Worm (Caenorhabditis elegans): ENCODE data around the gene F22B5.6.

F22B5.6 gene

DNA sequence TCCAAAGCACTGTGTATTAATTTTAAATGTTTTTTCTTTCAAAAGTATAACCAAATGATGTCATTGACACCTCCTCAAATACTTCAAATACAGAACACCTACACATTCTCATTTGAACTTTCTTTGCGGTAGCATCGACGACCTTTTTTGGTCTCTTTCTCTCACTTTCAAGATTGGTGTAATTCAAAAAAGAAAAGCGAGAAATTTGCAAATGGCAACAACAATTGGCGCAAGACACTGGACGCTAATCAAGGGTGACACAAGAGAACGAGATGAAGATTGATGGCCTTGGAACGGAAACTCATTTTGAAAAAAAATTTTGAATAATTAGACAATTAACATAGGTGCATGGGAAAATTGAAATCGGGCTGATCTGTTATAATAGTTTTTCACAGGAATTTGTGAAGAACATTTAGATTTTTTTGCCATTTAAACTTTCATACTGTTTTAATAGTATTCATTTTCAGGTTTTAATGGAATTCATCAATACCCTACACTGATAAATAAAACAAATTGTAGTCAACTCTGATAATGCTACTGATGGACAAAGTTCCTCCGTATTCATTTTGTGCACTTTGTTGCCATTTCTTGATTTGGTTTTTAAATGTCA, 38.8 kb downstream of the F22B5.6 start, which contains the start of gene fdgt-2:
Gene fdgt-2, plus strand, starts transcription at position 560 of the 610 bp plus-strand sequence.
- TF ChIP-seq aly-1 (tag; optimal IDR thresholded peaks at IDR 0.05) (no peak), B0310.2 (tag; optimal IDR thresholded peaks at IDR 0.05) (no peak), ceh-36 (tag; optimal IDR thresholded peaks at IDR 0.05) (no peak), hmg-4 (GFP tag; optimal IDR thresholded peaks at IDR 0.05) (no peak), ceh-13 (GFP tag; optimal IDR thresholded peaks at IDR 0.05) (no peak), F13C5.2 (tag; optimal IDR thresholded peaks at IDR 0.05) (no peak), sea-1 (GFP tag; conservative IDR thresholded peaks at IDR 0.05) (no peak), hnd-1 (tag; optimal IDR thresholded peaks at IDR 0.05) (no peak), tbx-11 (GFP tag; IDR thresholded peaks at IDR 0.05) (no peak), flt-1 (GFP tag; IDR thresholded peaks at IDR 0.05) (no peak), ets-7 (tag; optimal IDR thresholded peaks at IDR 0.05) (no peak), tra-4 (tag; optimal IDR thresholded peaks at IDR 0.05) (no peak), hmbx-1 (tag; optimal IDR thresholded peaks at IDR 0.05) (no peak), ama-1 (optimal IDR thresholded peaks at IDR 0.05) (no peak), scrt-1 (GFP tag; IDR thresholded peaks at IDR 0.05) (no peak), pes-1 (GFP tag; IDR thresholded peaks at IDR 0.05) (no peak), tbx-37 (GFP tag; conservative IDR thresholded peaks at IDR 0.05) (no peak)

DNA sequence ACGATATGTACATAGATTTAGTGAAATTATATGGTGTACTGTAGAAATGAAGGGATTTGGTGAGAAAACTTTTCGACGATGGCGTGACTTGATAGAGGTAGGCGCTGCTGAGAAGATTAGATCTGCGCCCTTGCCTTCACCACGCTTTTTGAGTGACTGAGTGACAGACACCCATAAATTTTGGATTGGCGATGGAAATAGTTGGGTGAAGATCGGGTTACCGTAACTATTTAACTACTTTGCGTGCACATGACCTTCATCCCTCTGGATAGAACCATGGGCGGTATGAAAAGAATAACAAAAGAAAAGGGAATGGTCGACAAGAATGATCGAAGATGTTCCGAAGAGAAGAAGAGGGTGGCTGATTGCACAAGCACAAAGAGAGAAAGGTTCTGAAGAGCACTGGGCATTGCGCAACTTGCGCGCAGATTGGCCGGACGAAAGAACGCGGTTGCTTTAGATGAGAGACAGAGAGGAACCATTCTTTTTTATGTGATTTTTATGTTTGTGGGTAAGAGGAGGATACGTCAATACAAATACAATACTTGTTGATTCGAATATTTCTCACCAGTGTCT, 40.4 kb downstream of the F22B5.6 start:
- TF ChIP-seq hmg-4 (GFP tag; optimal IDR thresholded peaks at IDR 0.05): peak; percentile 21
- no peak for TF ChIP-seq scrt-1 (GFP tag; IDR thresholded peaks at IDR 0.05)
- no peak for TF ChIP-seq ceh-36 (tag; optimal IDR thresholded peaks at IDR 0.05)
- TF ChIP-seq hmbx-1 (tag; optimal IDR thresholded peaks at IDR 0.05): no peak

DNA sequence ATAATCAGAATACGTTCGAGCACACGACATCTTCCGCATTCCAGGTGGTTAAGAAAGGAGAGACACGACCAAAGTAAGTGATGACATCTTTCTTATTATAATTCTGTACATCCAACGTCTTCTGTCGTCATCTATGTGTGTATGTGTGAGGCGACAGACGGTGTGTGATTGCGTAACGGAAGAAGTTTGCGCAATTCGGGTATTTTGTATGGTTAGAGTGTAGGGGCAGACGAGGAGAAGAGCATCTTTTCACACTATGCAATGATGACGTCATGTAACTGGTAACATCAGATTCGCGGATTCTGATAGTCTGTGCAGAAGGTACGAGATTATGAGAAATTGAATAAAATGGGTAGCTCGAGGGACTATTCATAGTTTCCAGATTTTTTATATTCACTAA, 41.0 kb downstream of the F22B5.6 start:
- no peak for TF ChIP-seq ets-7 (tag; optimal IDR thresholded peaks at IDR 0.05)
- no peak for TF ChIP-seq scrt-1 (GFP tag; IDR thresholded peaks at IDR 0.05)
- no peak for TF ChIP-seq tra-4 (tag; optimal IDR thresholded peaks at IDR 0.05)
- TF ChIP-seq hmg-4 (GFP tag; optimal IDR thresholded peaks at IDR 0.05): no peak
- no peak for TF ChIP-seq F13C5.2 (tag; optimal IDR thresholded peaks at IDR 0.05)
- no peak for TF ChIP-seq B0310.2 (tag; optimal IDR thresholded peaks at IDR 0.05)
- TF ChIP-seq aly-1 (tag; optimal IDR thresholded peaks at IDR 0.05): no peak
- TF ChIP-seq hmbx-1 (tag; optimal IDR thresholded peaks at IDR 0.05): no peak
- TF ChIP-seq tbx-37 (GFP tag; conservative IDR thresholded peaks at IDR 0.05): no peak
- no peak for TF ChIP-seq flt-1 (GFP tag; IDR thresholded peaks at IDR 0.05)
- TF ChIP-seq ama-1 (optimal IDR thresholded peaks at IDR 0.05): no peak
- TF ChIP-seq sea-1 (GFP tag; conservative IDR thresholded peaks at IDR 0.05): no peak
- no peak for TF ChIP-seq tbx-11 (GFP tag; IDR thresholded peaks at IDR 0.05)
- no peak for TF ChIP-seq pes-1 (GFP tag; IDR thresholded peaks at IDR 0.05)
- no peak for TF ChIP-seq ceh-13 (GFP tag; optimal IDR thresholded peaks at IDR 0.05)

DNA sequence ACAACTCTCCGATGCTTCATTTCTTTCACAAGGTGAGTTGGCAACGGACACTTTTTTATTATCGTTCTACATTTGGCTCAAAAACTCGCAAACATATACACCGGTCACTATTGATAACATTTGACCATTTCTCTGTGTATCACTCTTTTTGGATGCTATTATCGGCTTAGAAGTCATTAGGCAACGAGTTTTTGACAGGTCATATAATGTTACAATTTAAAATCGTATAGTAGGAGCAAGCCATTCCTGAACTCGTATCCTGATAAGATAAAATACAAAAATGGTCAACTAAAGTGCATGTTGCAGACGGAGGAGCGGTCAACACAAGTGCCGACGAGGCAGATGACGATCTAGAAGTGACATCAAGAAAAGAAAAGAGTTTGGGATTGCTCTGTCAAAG, 43.1 kb downstream of the F22B5.6 start:
- TF ChIP-seq sea-1 (GFP tag; conservative IDR thresholded peaks at IDR 0.05) (no peak), tbx-11 (GFP tag; IDR thresholded peaks at IDR 0.05) (no peak), tbx-37 (GFP tag; conservative IDR thresholded peaks at IDR 0.05) (no peak), ceh-36 (tag; optimal IDR thresholded peaks at IDR 0.05) (no peak), flt-1 (GFP tag; IDR thresholded peaks at IDR 0.05) (no peak), ama-1 (optimal IDR thresholded peaks at IDR 0.05) (no peak), ets-7 (tag; optimal IDR thresholded peaks at IDR 0.05) (no peak), hmg-4 (GFP tag; optimal IDR thresholded peaks at IDR 0.05) (no peak), aly-1 (tag; optimal IDR thresholded peaks at IDR 0.05) (no peak), hmbx-1 (tag; optimal IDR thresholded peaks at IDR 0.05) (no peak), tra-4 (tag; optimal IDR thresholded peaks at IDR 0.05) (no peak), ceh-13 (GFP tag; optimal IDR thresholded peaks at IDR 0.05) (no peak), scrt-1 (GFP tag; IDR thresholded peaks at IDR 0.05) (no peak), B0310.2 (tag; optimal IDR thresholded peaks at IDR 0.05) (no peak), hnd-1 (tag; optimal IDR thresholded peaks at IDR 0.05) (no peak), F13C5.2 (tag; optimal IDR thresholded peaks at IDR 0.05) (no peak), pes-1 (GFP tag; IDR thresholded peaks at IDR 0.05) (no peak)

DNA sequence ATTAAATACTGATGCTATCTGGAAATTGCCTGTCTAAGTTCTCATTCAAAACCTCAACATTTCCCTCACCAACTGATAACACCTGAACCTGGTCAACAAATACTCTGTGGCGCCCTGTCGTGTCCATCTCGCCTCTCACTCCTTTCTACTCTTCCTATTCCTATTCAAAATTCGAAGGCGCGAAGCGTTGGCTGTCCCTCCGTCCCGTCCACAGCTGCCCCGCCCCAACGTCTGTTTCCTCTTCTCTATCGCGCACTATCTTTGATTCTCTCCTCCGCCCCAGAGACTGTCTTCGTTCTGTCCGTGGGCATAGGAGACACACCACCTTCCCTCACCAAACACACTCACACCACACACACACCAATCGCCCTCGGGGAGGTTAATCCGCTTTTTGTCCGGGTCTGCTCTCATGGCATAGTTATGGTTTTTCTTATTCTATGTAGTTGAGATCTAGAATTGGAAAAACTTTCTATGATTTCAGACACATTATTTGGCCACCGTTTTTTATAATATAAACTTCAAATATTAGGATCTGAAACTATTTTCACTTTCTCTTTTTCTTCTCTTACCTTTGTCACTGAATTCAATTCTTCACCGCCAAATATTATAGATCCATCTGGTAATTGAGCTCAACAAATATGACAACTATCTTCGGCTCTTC, 43.8 kb downstream of the F22B5.6 start, which contains the start of gene efl-3:
Gene efl-3, plus strand, starts transcription at position 611 of the 661 bp plus-strand sequence.
- TF ChIP-seq tbx-37 (GFP tag; conservative IDR thresholded peaks at IDR 0.05) (no peak), hmbx-1 (tag; optimal IDR thresholded peaks at IDR 0.05) (no peak), aly-1 (tag; optimal IDR thresholded peaks at IDR 0.05) (peak; percentile 43), sea-1 (GFP tag; conservative IDR thresholded peaks at IDR 0.05) (no peak), hmg-4 (GFP tag; optimal IDR thresholded peaks at IDR 0.05) (peak; percentile 63), ceh-36 (tag; optimal IDR thresholded peaks at IDR 0.05) (peak; percentile 21), hnd-1 (tag; optimal IDR thresholded peaks at IDR 0.05) (no peak), scrt-1 (GFP tag; IDR thresholded peaks at IDR 0.05) (0 out of 2 replicates have a peak, but pooled peaks have one; percentile 58), ceh-13 (GFP tag; optimal IDR thresholded peaks at IDR 0.05) (no peak), ama-1 (optimal IDR thresholded peaks at IDR 0.05) (no peak), tbx-11 (GFP tag; IDR thresholded peaks at IDR 0.05) (no peak)

DNA sequence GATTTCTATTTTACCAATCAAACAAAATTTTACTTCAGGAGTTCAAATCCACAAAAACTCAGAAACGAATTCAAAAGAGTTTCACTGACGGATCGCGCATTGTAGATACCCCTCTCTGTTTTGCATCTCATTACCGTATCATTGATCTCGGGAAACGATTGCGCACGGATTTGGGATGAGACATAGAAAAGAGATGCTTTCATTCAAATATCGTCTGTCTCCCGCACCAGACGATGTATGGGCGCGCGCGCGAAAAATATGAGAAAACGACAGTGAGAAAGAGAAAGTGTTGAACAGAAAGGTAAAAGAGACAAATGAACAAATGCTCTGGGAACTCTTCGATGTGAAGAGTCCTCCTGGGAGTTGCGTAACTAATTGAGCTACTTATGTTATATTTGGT, 45.0 kb downstream of the F22B5.6 start:
- TF ChIP-seq F13C5.2 (tag; optimal IDR thresholded peaks at IDR 0.05): no peak
- TF ChIP-seq sea-1 (GFP tag; conservative IDR thresholded peaks at IDR 0.05): no peak
- no peak for TF ChIP-seq hmbx-1 (tag; optimal IDR thresholded peaks at IDR 0.05)
- TF ChIP-seq tbx-11 (GFP tag; IDR thresholded peaks at IDR 0.05): no peak
- TF ChIP-seq scrt-1 (GFP tag; IDR thresholded peaks at IDR 0.05): no peak

DNA sequence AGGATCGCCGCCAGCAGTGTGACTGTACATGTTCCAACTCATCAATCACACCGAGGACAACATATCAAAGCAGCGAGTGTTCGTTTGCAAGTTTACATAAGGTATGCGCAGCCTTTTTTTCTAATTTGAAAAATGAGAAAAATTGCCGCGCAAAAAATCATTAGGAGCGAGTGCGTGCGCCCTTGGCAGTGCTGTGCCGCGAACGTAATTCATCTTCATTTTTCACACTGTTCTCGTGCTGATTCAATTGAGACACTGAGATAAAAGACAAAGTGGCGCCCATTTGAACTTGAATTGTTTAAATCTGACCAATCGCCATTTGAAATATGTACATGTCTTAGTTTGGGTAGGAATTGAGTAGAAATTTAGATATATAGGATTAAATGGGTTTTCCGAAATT, 46.5 kb downstream of the F22B5.6 start:
- TF ChIP-seq scrt-1 (GFP tag; IDR thresholded peaks at IDR 0.05) (no peak), hnd-1 (tag; optimal IDR thresholded peaks at IDR 0.05) (no peak), aly-1 (tag; optimal IDR thresholded peaks at IDR 0.05) (no peak), B0310.2 (tag; optimal IDR thresholded peaks at IDR 0.05) (no peak), tbx-37 (GFP tag; conservative IDR thresholded peaks at IDR 0.05) (no peak), sea-1 (GFP tag; conservative IDR thresholded peaks at IDR 0.05) (no peak), hmg-4 (GFP tag; optimal IDR thresholded peaks at IDR 0.05) (no peak), tra-4 (tag; optimal IDR thresholded peaks at IDR 0.05) (no peak), hmbx-1 (tag; optimal IDR thresholded peaks at IDR 0.05) (no peak), flt-1 (GFP tag; IDR thresholded peaks at IDR 0.05) (no peak)
